Worm (Caenorhabditis elegans) whole organism, L1 larva: ENCODE measurements around the gene hrpu-1.

Source experiments
- fos-1 ChIP-seq: fragments of 150-350 bp; optimal IDR thresholded peaks from 2 replicates; lab custom pipeline; 2014; ENCODE audit warnings: missing biosample characterization, missing genetic modification characterization
- mdl-1 ChIP-seq, 2 experiments: fragments of 150-350 bp; optimal IDR thresholded peaks; 2 replicates each; lab custom pipeline; 2014 to 2017; ENCODE audit warnings: missing biosample characterization in 2 of 2, missing genetic modification characterization in 2 of 2, inconsistent platforms in 1 of 2
- snpc-4 ChIP-seq: fragments of 150-350 bp; optimal IDR thresholded peaks from 2 replicates; lab custom pipeline; 2014; ENCODE audit warnings: missing biosample characterization, missing genetic modification characterization
- vab-15 ChIP-seq: sonication (generic microtip); optimal IDR thresholded peaks from 2 replicates; lab custom pipeline; 2017; ENCODE audit warnings: missing genotype, mild to moderate bottlenecking, missing genetic modification characterization, missing compliant biosample characterization

- TF ChIP-seq vab-15: no peak
- no peak for TF ChIP-seq fos-1 (tag; lab: Kevin White, UChicago)
- no peak for TF ChIP-seq snpc-4 (tag; lab: Kevin White, UChicago)
- peak in 1 of 2 experiments; percentile 71 for TF ChIP-seq mdl-1 (tag; optimal IDR thresholded peaks at IDR 0.05; lab: Kevin White, UChicago)
Measured at ce11 chrIV:15036974-15037373, 2.4 kb upstream of the hrpu-1 start, which contains the start of gene eef-1B.2.
